Worm (Caenorhabditis elegans) whole organism, L1 larva: Measurements from ENCODE around the gene Y43F8B.3.

Experiments used
- ama-1 ChIP-seq: fragments of 150-350 bp; optimal IDR thresholded peaks from 2 replicates; lab custom pipeline; 2014
- blmp-1 ChIP-seq: fragments of 150-350 bp; optimal IDR thresholded peaks from 2 replicates; lab custom pipeline; 2014; ENCODE audit warnings: missing biosample characterization, missing genetic modification characterization
- lin-15B ChIP-seq: fragments of 150-350 bp; sonication (generic microtip); optimal IDR thresholded peaks from 3 replicates; lab custom pipeline; 2014; ENCODE audit warnings: missing biosample characterization, missing genetic modification characterization
- rnt-1 ChIP-seq: sonication (generic microtip); optimal IDR thresholded peaks from 2 replicates; lab custom pipeline; 2016; ENCODE audit warnings: mild to moderate bottlenecking, missing genetic modification characterization, moderate library complexity, missing compliant biosample characterization
- swsn-7 ChIP-seq: sonication (generic microtip); optimal IDR thresholded peaks from 2 replicates; lab custom pipeline; 2016; ENCODE audit warnings: missing genetic modification characterization, missing compliant biosample characterization

- TF ChIP-seq ama-1 (lab: Kevin White, UChicago) (no peak), blmp-1 (tag; lab: Kevin White, UChicago) (no peak), swsn-7 (tag; lab: Kevin White, UChicago) (no peak), lin-15B (no peak), rnt-1 (tag; lab: Kevin White, UChicago) (no peak)
Measured at ce11 chrV:19531034-19531433, 28.1 kb downstream of the Y43F8B.3 start.
